Fruit fly (Drosophila melanogaster): ENCODE measurements around the gene crb.

crb gene

DNA sequence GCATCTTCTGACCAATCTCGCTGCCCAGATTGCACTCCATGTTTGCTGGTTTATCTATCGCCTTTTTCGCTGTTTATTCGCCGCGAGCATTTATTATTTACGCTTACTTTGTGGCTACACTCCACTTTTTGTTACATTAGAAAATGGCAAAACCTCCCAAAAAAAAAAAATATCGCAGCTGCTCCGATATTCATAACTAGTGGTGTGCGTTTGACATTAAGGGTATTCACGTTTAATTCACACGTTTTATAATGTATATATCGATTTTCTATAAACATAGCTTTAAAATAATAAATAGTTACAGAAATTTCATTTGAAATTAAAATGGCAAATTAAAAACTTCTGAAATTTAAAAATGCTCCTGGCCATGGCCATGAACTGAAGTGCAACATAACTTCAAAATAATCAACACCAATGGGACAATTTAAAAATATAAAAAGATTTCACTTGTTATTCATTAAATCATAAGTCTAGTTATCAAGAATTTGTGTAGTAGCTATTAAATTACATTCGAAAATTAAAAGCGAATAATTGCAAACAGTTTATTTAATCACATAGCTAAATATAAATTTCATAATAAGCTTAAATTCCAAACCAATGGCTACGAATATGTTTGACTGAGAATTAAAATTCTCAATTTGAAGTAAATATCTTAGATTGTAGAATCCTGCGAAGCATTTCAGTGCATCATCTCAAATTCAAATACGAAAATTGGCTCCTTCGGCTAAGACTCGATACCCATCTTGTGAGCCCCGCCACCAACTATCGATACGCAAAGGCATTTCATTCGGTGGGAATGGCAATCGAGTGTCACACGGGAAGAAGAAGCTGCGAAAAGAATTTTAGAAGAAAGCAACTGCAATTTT, 23.6 kb downstream of the crb start, which contains the start of the genes Nab2 and BRWD3 (continued):
- TF ChIP-seq ranshi (GFP tag; IDR thresholded peaks at IDR 0.05) (peak; percentile 37; the same call in 1 of the 2 replicates), amos (GFP tag; IDR thresholded peaks at IDR 0.05; ENCODE audit: partially characterized antibody) (peak; percentile 83), zen2 (GFP tag; IDR thresholded peaks at IDR 0.05; ENCODE audit: partially characterized antibody) (peak; percentile 49; the same call in 1 of the 3 replicates), vnd (GFP tag; IDR thresholded peaks at IDR 0.05; ENCODE audit: partially characterized antibody) (peak; percentile 57), CG11560 (tag; IDR thresholded peaks at IDR 0.05) (peak; percentile 57; the same call in 2 of the 3 replicates), Optix (GFP tag; IDR thresholded peaks at IDR 0.05) (no peak), Hand (GFP tag; optimal IDR thresholded peaks at IDR 0.05) (no peak), CoRest (tag; optimal IDR thresholded peaks at IDR 0.05) (peak; percentile 47), CG16815 (GFP tag; optimal IDR thresholded peaks at IDR 0.05) (peak; percentile 38), chinmo (GFP tag; IDR thresholded peaks at IDR 0.05; ENCODE audit: partially characterized antibody) (peak; percentile 45; the same call in 1 of the 4 replicates), H2.0 (GFP tag; IDR thresholded peaks at IDR 0.05) (0 out of 2 replicates have a peak, but pooled peaks have one; percentile 10), CG6683 (GFP tag; optimal IDR thresholded peaks at IDR 0.05) (no peak), hkb (optimal IDR thresholded peaks at IDR 0.05) (no peak), hkb (GFP tag; IDR thresholded peaks at IDR 0.05) (0 out of 2 replicates have a peak, but pooled peaks have one; percentile 37), lola (GFP tag; optimal IDR thresholded peaks at IDR 0.05) (peak in 1 of 3 experiments; percentile 67), HmgD (GFP tag; optimal IDR thresholded peaks at IDR 0.05) (peak; percentile 27), CG18619 (GFP tag; optimal IDR thresholded peaks at IDR 0.05) (peak; percentile 45), Tbp (GFP tag; optimal IDR thresholded peaks at IDR 0.05) (no peak), onecut (GFP tag; IDR thresholded peaks at IDR 0.05) (peak; percentile 79), slbo (GFP tag; IDR thresholded peaks at IDR 0.05) (peak; percentile 75), dysf (GFP tag; IDR thresholded peaks at IDR 0.05) (peak; percentile 53; the same call in 1 of the 3 replicates), CG2120 (GFP tag; optimal IDR thresholded peaks at IDR 0.05) (peak; percentile 38), cato (GFP tag; optimal IDR thresholded peaks at IDR 0.05; ENCODE audit: borderline replicate concordance) (peak; percentile 9), Pdp1 (GFP tag; optimal IDR thresholded peaks at IDR 0.05) (peak in 1 of 2 experiments; percentile 28), CG18476 (GFP tag; optimal IDR thresholded peaks at IDR 0.05) (peak; percentile 44), CG2712 (tag; optimal IDR thresholded peaks at IDR 0.05) (no peak), stc (GFP tag; IDR thresholded peaks at IDR 0.05) (peak; percentile 36; the same call in 1 of the 2 replicates), BEAF-32 (GFP tag; optimal IDR thresholded peaks at IDR 0.05) (peak; percentile 76), CG9727 (GFP tag; optimal IDR thresholded peaks at IDR 0.05) (peak; percentile 64), crp (GFP tag; optimal IDR thresholded peaks at IDR 0.05) (peak in 1 of 2 experiments; percentile 24), ttk (GFP tag; IDR thresholded peaks at IDR 0.05) (0 out of 2 replicates have a peak, but pooled peaks have one; percentile 24), sqz (GFP tag; optimal IDR thresholded peaks at IDR 0.05) (peak; percentile 50), CG3281 (GFP tag; optimal IDR thresholded peaks at IDR 0.05) (no peak), Hsf (GFP tag; optimal IDR thresholded peaks at IDR 0.05) (peak; percentile 61), lmd (GFP tag; IDR thresholded peaks at IDR 0.05) (peak; percentile 22; the same call in 1 of the 2 replicates), HmgZ (tag; optimal IDR thresholded peaks at IDR 0.05) (peak; percentile 4), hb (GFP tag; IDR thresholded peaks at IDR 0.05; ENCODE audit: partially characterized antibody) (peak; percentile 59; the same call in 1 of the 3 replicates), CG13624 (GFP tag; optimal IDR thresholded peaks at IDR 0.05) (no peak), ro (GFP tag; IDR thresholded peaks at IDR 0.05) (0 out of 2 replicates have a peak, but pooled peaks have one; percentile 13), CG4424 (GFP tag; optimal IDR thresholded peaks at IDR 0.05) (peak; percentile 52), Doc3 (GFP tag; IDR thresholded peaks at IDR 0.05; ENCODE audit: partially characterized antibody) (peak; percentile 33), CG4707 (GFP tag; optimal IDR thresholded peaks at IDR 0.05) (no peak), CG10654 (GFP tag; optimal IDR thresholded peaks at IDR 0.05) (peak; percentile 17), stwl (tag; optimal IDR thresholded peaks at IDR 0.05) (peak; percentile 23), E2f1 (GFP tag; IDR thresholded peaks at IDR 0.05) (peak; percentile 45; the same call in 1 of the 2 replicates), CG10959 (GFP tag; IDR thresholded peaks at IDR 0.05) (no peak), CG5953 (GFP tag; IDR thresholded peaks at IDR 0.05) (no peak)

Measured in whole organism, embryonic.